Worm (Caenorhabditis elegans): ENCODE results near the gene cnb-1.

DNA sequence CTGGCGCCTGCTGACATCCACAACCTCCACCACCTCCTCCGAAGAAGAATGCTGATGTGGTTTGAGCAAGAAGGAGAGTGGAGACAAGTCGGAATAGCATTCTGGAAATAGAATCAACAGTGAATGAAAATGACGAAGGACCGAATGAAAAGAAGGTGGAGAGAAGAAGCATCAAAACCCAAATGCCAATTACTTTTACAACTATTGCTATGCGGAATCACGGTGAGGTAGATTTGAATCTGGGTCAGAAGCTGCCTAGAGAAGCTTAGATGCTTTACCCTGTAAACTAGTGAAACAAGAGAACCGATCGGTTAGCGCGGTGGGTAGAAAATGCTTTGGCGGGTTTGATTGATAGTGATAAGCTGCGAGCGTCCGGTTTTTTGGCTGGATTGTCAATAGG lies 28.6 kb upstream of the cnb-1 start, which contains the start of gene grl-7:
- TF ChIP-seq tab-1 (GFP tag; IDR thresholded peaks at IDR 0.05): no peak
- no peak for TF ChIP-seq cog-1 (tag; optimal IDR thresholded peaks at IDR 0.05)
- TF ChIP-seq ztf-29 (GFP tag; IDR thresholded peaks at IDR 0.05): no peak
- TF ChIP-seq ref-1 (GFP tag; conservative IDR thresholded peaks at IDR 0.05): no peak

All from whole organism, midembryonic.